Fruit fly (Drosophila melanogaster) whole organism, embryonic: ENCODE results near the gene CG31826.

Experiments
- Adf1 ChIP-seq: fragments of 200-800 bp; sonication (Bioruptor generic); IDR thresholded peaks from 2 replicates; pipeline ENCODE4 v1.3.6; 2022; ENCODE audit warnings: missing biosample characterization, missing genetic modification characterization
- Atf-2 ChIP-seq: fragments of 200-800 bp; sonication (Bioruptor generic); optimal IDR thresholded peaks from 2 replicates; lab custom pipeline; 2016; ENCODE audit warnings: missing biosample characterization, missing genetic modification characterization
- CG12155 ChIP-seq: fragments of 200-800 bp; sonication (Bioruptor generic); optimal IDR thresholded peaks from 3 replicates; lab custom pipeline; 2016; ENCODE audit warnings: missing biosample characterization, missing genetic modification characterization
- CG12769 ChIP-seq: fragments of 200-800 bp; sonication (Bioruptor generic); optimal IDR thresholded peaks from 2 replicates; lab custom pipeline; 2019; ENCODE audit warnings: missing biosample characterization, mild to moderate bottlenecking, missing genetic modification characterization, moderate library complexity
- CG13296 ChIP-seq: fragments of 200-800 bp; sonication (Bioruptor generic); optimal IDR thresholded peaks from 3 replicates; lab custom pipeline; 2018; ENCODE audit warnings: missing biosample characterization, mild to moderate bottlenecking, missing genetic modification characterization
- CG13775 ChIP-seq: fragments of 200-800 bp; sonication (Bioruptor generic); optimal IDR thresholded peaks from 3 replicates; lab custom pipeline; 2017; ENCODE audit warnings: missing biosample characterization, mild to moderate bottlenecking, missing genetic modification characterization
- CG14667 ChIP-seq: fragments of 200-800 bp; sonication (Bioruptor generic); IDR thresholded peaks from 2 replicates; pipeline ENCODE4 v1.3.6; 2022; ENCODE audit warnings: missing biosample characterization, missing genetic modification characterization
- CG15073 ChIP-seq: fragments of 200-800 bp; sonication (Bioruptor generic); optimal IDR thresholded peaks from 2 replicates; lab custom pipeline; 2016; ENCODE audit warnings: missing biosample characterization, missing genetic modification characterization
- CG15514 ChIP-seq: fragments of 200-800 bp; sonication (Bioruptor generic); optimal IDR thresholded peaks from 3 replicates; lab custom pipeline; 2017; ENCODE audit warnings: missing biosample characterization, missing genetic modification characterization, mild to moderate bottlenecking, moderate library complexity, missing genetic modification reagents
- CG1603 ChIP-seq: fragments of 200-800 bp; sonication (Bioruptor generic); optimal IDR thresholded peaks from 2 replicates; lab custom pipeline; 2019; ENCODE audit warnings: missing biosample characterization, mild to moderate bottlenecking, missing genetic modification characterization, moderate library complexity
- CG32772 ChIP-seq: fragments of 200-800 bp; sonication (Bioruptor generic); IDR thresholded peaks from 2 replicates; pipeline ENCODE4 v1.3.6; 2022; ENCODE audit warnings: missing biosample characterization, missing genetic modification characterization
- CG34224 ChIP-seq: fragments of 200-800 bp; sonication (Bioruptor generic); IDR thresholded peaks from 3 replicates; pipeline ENCODE4 v1.3.6; 2022; ENCODE audit warnings: missing biosample characterization, missing genetic modification characterization; ENCODE audit not compliant: partially characterized antibody
- CG5180 ChIP-seq: fragments of 200-800 bp; sonication (Bioruptor generic); optimal IDR thresholded peaks from 3 replicates; lab custom pipeline; 2017; ENCODE audit warnings: missing biosample characterization, missing genetic modification characterization, mild to moderate bottlenecking, moderate library complexity, missing genetic modification reagents
- CG7271 ChIP-seq: fragments of 200-800 bp; sonication (Bioruptor generic); optimal IDR thresholded peaks from 2 replicates; lab custom pipeline; 2018; ENCODE audit warnings: missing biosample characterization, mild to moderate bottlenecking, missing genetic modification characterization, moderate library complexity
- CG7987 ChIP-seq: fragments of 200-800 bp; sonication (Bioruptor generic); optimal IDR thresholded peaks from 2 replicates; lab custom pipeline; 2018; ENCODE audit warnings: missing biosample characterization, mild to moderate bottlenecking, missing genetic modification characterization, moderate library complexity
- CG8924 ChIP-seq: fragments of 200-800 bp; optimal IDR thresholded peaks from 3 replicates; lab custom pipeline; 2019; ENCODE audit warnings: missing biosample characterization, mild to moderate bottlenecking, missing genetic modification characterization, moderate library complexity
- CG9876 ChIP-seq: fragments of 200-800 bp; sonication (Bioruptor generic); optimal IDR thresholded peaks from 2 replicates; lab custom pipeline; 2016; ENCODE audit warnings: missing biosample characterization, missing genetic modification characterization
- CG9932 ChIP-seq: fragments of 200-800 bp; sonication (Bioruptor generic); IDR thresholded peaks from 2 replicates; pipeline ENCODE4 v1.3.6; 2022; ENCODE audit warnings: missing biosample characterization, missing genetic modification characterization
- Chrac-16 ChIP-seq: fragments of 200-800 bp; sonication (Bioruptor generic); optimal IDR thresholded peaks from 3 replicates; lab custom pipeline; 2016; ENCODE audit warnings: missing biosample characterization, missing genetic modification characterization
- D ChIP-seq, 2 experiments: fragments of 200-800 bp in 1 of 2; fragments of >200 bp in 1 of 2; sonication (Bioruptor generic) in 1 of 2; optimal IDR thresholded peaks; 2 replicates in 1 of 2; 3 replicates in 1 of 2; lab custom pipeline; 2017; ENCODE audit warnings: mild to moderate bottlenecking in 1 of 2, missing biosample characterization in 1 of 2, missing genetic modification characterization in 1 of 2, missing genetic modification reagents in 1 of 2
- Dip3 ChIP-seq: fragments of 200-800 bp; sonication (Bioruptor generic); optimal IDR thresholded peaks from 3 replicates; lab custom pipeline; 2016; ENCODE audit warnings: missing biosample characterization, missing genetic modification characterization
- Dref ChIP-seq: fragments of 200-800 bp; sonication (Bioruptor generic); IDR thresholded peaks from 2 replicates; pipeline ENCODE4 v1.3.6; 2022; ENCODE audit warnings: missing biosample characterization, missing genetic modification characterization
- Drgx ChIP-seq: fragments of 200-800 bp; sonication (Bioruptor generic); IDR thresholded peaks from 2 replicates; pipeline ENCODE4 v1.3.6; 2022; ENCODE audit warnings: missing biosample characterization, missing genetic modification characterization
- NfI ChIP-seq: fragments of 200-800 bp; sonication (Bioruptor generic); optimal IDR thresholded peaks from 3 replicates; lab custom pipeline; 2018; ENCODE audit warnings: missing biosample characterization, mild to moderate bottlenecking, missing genetic modification characterization, moderate library complexity
- Optix ChIP-seq: fragments of 200-800 bp; sonication (Bioruptor generic); IDR thresholded peaks from 3 replicates; pipeline ENCODE4 v1.3.6; 2022; ENCODE audit warnings: missing biosample characterization, missing genetic modification characterization
- Scr ChIP-seq: fragments of 200-800 bp; sonication (Bioruptor generic); IDR thresholded peaks from 2 replicates; pipeline ENCODE4 v1.3.6; 2022; ENCODE audit warnings: missing biosample characterization, missing genetic modification characterization; ENCODE audit not compliant: partially characterized antibody
- Spps ChIP-seq: fragments of 200-800 bp; sonication (Bioruptor generic); optimal IDR thresholded peaks from 2 replicates; lab custom pipeline; 2018; ENCODE audit warnings: missing biosample characterization, mild to moderate bottlenecking, missing genetic modification characterization
- chif ChIP-seq, 2 experiments: fragments of 200-800 bp; sonication (Bioruptor generic); optimal IDR thresholded peaks; 3 replicates each; lab custom pipeline; 2016; ENCODE audit warnings: missing biosample characterization in 2 of 2, missing genetic modification characterization in 2 of 2
- chm ChIP-seq: fragments of 200-800 bp; sonication (Bioruptor generic); IDR thresholded peaks from 2 replicates; pipeline ENCODE4 v1.3.6; 2022; ENCODE audit warnings: missing biosample characterization, missing genetic modification characterization
- corto ChIP-seq: fragments of 200-800 bp; sonication (Bioruptor generic); optimal IDR thresholded peaks from 2 replicates; lab custom pipeline; 2016; ENCODE audit warnings: missing biosample characterization, mild to moderate bottlenecking, missing genetic modification characterization, moderate library complexity
- dysf ChIP-seq: fragments of 200-800 bp; sonication (Bioruptor generic); IDR thresholded peaks from 3 replicates; pipeline ENCODE4 v1.3.6; 2022; ENCODE audit warnings: missing biosample characterization, missing genetic modification characterization
- ewg ChIP-seq: fragments of 200-800 bp; sonication (Bioruptor generic); optimal IDR thresholded peaks from 3 replicates; lab custom pipeline; 2017; ENCODE audit warnings: mild to moderate bottlenecking, missing biosample characterization, missing genetic modification reagents, missing genetic modification characterization
- gem ChIP-seq: fragments of 200-800 bp; sonication (Bioruptor generic); optimal IDR thresholded peaks from 2 replicates; lab custom pipeline; 2019; ENCODE audit warnings: missing biosample characterization, mild to moderate bottlenecking, missing genetic modification characterization, moderate library complexity
- grau ChIP-seq: fragments of 200-800 bp; optimal IDR thresholded peaks from 3 replicates; lab custom pipeline; 2019; ENCODE audit warnings: missing biosample characterization, mild to moderate bottlenecking, missing genetic modification characterization, moderate library complexity
- hkb ChIP-seq, 2 experiments: fragments of 200-800 bp in 1 of 2; fragments of >200 bp in 1 of 2; sonication (Bioruptor generic) in 1 of 2; IDR thresholded peaks in 1 of 2; optimal IDR thresholded peaks in 1 of 2; 2 replicates each; pipeline versions ENCODE4 v1.3.6 to Lab custom; 2017 to 2022; ENCODE audit warnings: missing biosample characterization in 1 of 2, missing genetic modification characterization in 1 of 2
- inv ChIP-seq: fragments of 200-800 bp; sonication (Bioruptor generic); IDR thresholded peaks from 2 replicates; pipeline ENCODE4 v1.3.6; 2022; ENCODE audit warnings: missing biosample characterization, missing genetic modification characterization; ENCODE audit not compliant: partially characterized antibody
- kni ChIP-seq: fragments of 200-800 bp; sonication (Bioruptor generic); optimal IDR thresholded peaks from 3 replicates; lab custom pipeline; 2017; ENCODE audit warnings: mild to moderate bottlenecking, missing biosample characterization, missing genetic modification reagents, missing genetic modification characterization
- mirr ChIP-seq: fragments of 200-800 bp; sonication (Bioruptor generic); optimal IDR thresholded peaks from 3 replicates; lab custom pipeline; 2018; ENCODE audit warnings: missing biosample characterization, mild to moderate bottlenecking, missing genetic modification characterization
- pros ChIP-seq: fragments of 200-800 bp; sonication (Bioruptor generic); optimal IDR thresholded peaks from 3 replicates; lab custom pipeline; 2019; ENCODE audit warnings: missing biosample characterization, mild to moderate bottlenecking, missing genetic modification characterization, moderate library complexity
- rib ChIP-seq: fragments of 200-800 bp; sonication (Bioruptor generic); IDR thresholded peaks from 2 replicates; pipeline ENCODE4 v1.3.6; 2022; ENCODE audit warnings: missing biosample characterization, missing genetic modification characterization
- run ChIP-seq: fragments of 200-800 bp; sonication (Bioruptor generic); optimal IDR thresholded peaks from 3 replicates; lab custom pipeline; 2018; ENCODE audit warnings: missing biosample characterization, mild to moderate bottlenecking, missing genetic modification characterization
- sens-2 ChIP-seq: fragments of 200-800 bp; sonication (Bioruptor generic); IDR thresholded peaks from 2 replicates; pipeline ENCODE4 v1.3.6; 2022; ENCODE audit warnings: missing biosample characterization, missing genetic modification characterization
- shn ChIP-seq: fragments of 200-800 bp; sonication (Bioruptor generic); optimal IDR thresholded peaks from 3 replicates; lab custom pipeline; 2016; ENCODE audit warnings: missing biosample characterization, missing genetic modification characterization
- slbo ChIP-seq: fragments of 200-800 bp; sonication (Bioruptor generic); IDR thresholded peaks from 2 replicates; pipeline ENCODE4 v1.3.6; 2022; ENCODE audit warnings: missing biosample characterization, missing genetic modification characterization
- tll ChIP-seq, 2 experiments: fragments of 200-800 bp in 1 of 2; fragments of >200 bp in 1 of 2; sonication (Bioruptor generic) in 1 of 2; optimal IDR thresholded peaks; 2 replicates each; lab custom pipeline; 2017 to 2019; ENCODE audit warnings: missing biosample characterization in 2 of 2, missing genetic modification characterization in 2 of 2, mild to moderate bottlenecking in 1 of 2, moderate library complexity in 1 of 2
- trem ChIP-seq: fragments of 200-800 bp; optimal IDR thresholded peaks from 3 replicates; lab custom pipeline; 2019; ENCODE audit warnings: missing biosample characterization, mild to moderate bottlenecking, missing genetic modification characterization, moderate library complexity
- twi ChIP-seq: fragments of 200-800 bp; optimal IDR thresholded peaks from 2 replicates; lab custom pipeline; 2019; ENCODE audit warnings: missing biosample characterization, mild to moderate bottlenecking, missing genetic modification characterization, moderate library complexity
- tx ChIP-seq: fragments of 200-800 bp; sonication (Bioruptor generic); optimal IDR thresholded peaks from 2 replicates; lab custom pipeline; 2016; ENCODE audit warnings: missing biosample characterization, missing genetic modification characterization
- wdn ChIP-seq: fragments of 200-800 bp; sonication (Bioruptor generic); IDR thresholded peaks from 2 replicates; pipeline ENCODE4 v1.3.6; 2022; ENCODE audit warnings: missing biosample characterization, missing genetic modification characterization
- wor ChIP-seq: fragments of 200-800 bp; sonication (Bioruptor generic); IDR thresholded peaks from 2 replicates; pipeline ENCODE4 v1.3.6; 2022; ENCODE audit warnings: missing biosample characterization, missing genetic modification characterization
- yki ChIP-seq: fragments of >200 bp; optimal IDR thresholded peaks from 3 replicates; lab custom pipeline; 2018
- zen ChIP-seq: fragments of 200-800 bp; sonication (Bioruptor generic); optimal IDR thresholded peaks from 3 replicates; lab custom pipeline; 2018; ENCODE audit warnings: missing biosample characterization, mild to moderate bottlenecking, missing genetic modification characterization, moderate library complexity

Gene CG31826

dm6 chr2L:15735918-15736317, 37.0 kb downstream of the CG31826 start:
- no peak for TF ChIP-seq Atf-2 (GFP tag; lab: Kevin White, UChicago)
- no peak for TF ChIP-seq CG7987
- TF ChIP-seq gem: no peak
- no peak for TF ChIP-seq CG13775 (GFP tag; lab: Kevin White, UChicago)
- no peak for TF ChIP-seq sens-2
- TF ChIP-seq CG12769 (tag; lab: Kevin White, UChicago): no peak
- TF ChIP-seq CG15514 (GFP tag; lab: Kevin White, UChicago): peak; percentile 31
- no peak for TF ChIP-seq CG9932 (GFP tag; lab: Robert Waterston, UW)
- no peak for TF ChIP-seq wdn (GFP tag; lab: Robert Waterston, UW)
- TF ChIP-seq CG14667: no peak
- TF ChIP-seq shn (GFP tag; lab: Kevin White, UChicago): no peak
- no peak for TF ChIP-seq CG1603 (tag; lab: Kevin White, UChicago)
- TF ChIP-seq Chrac-16 (GFP tag; lab: Kevin White, UChicago): no peak
- TF ChIP-seq CG5180 (GFP tag; lab: Kevin White, UChicago): no peak
- TF ChIP-seq CG13296 (GFP tag; lab: Kevin White, UChicago): no peak
- no peak for TF ChIP-seq CG9876 (GFP tag; lab: Kevin White, UChicago)
- no peak for TF ChIP-seq hkb (optimal IDR thresholded peaks at IDR 0.05; lab: Kevin White, UChicago)
- no peak for TF ChIP-seq hkb (GFP tag; IDR thresholded peaks at IDR 0.05; lab: Robert Waterston, UW)
- TF ChIP-seq pros (GFP tag; lab: Kevin White, UChicago): peak; percentile 89
- TF ChIP-seq inv (GFP tag; lab: Robert Waterston, UW): no peak
- TF ChIP-seq Spps (tag; lab: Kevin White, UChicago): no peak
- TF ChIP-seq kni (GFP tag; lab: Kevin White, UChicago): peak; percentile 47
- TF ChIP-seq CG7271: no peak
- TF ChIP-seq Dref (GFP tag; lab: Robert Waterston, UW): 0 out of 2 replicates have a peak, but pooled peaks have one; percentile 22
- TF ChIP-seq tll (GFP tag; optimal IDR thresholded peaks at IDR 0.05; lab: Kevin White, UChicago): peak in 1 of 2 experiments; percentile 10
- peak; percentile 52 for TF ChIP-seq ewg (GFP tag; lab: Kevin White, UChicago)
- TF ChIP-seq chif (GFP tag; optimal IDR thresholded peaks at IDR 0.05; lab: Kevin White, UChicago): no peak
- TF ChIP-seq trem (tag; lab: Kevin White, UChicago): no peak
- TF ChIP-seq rib (GFP tag; lab: Robert Waterston, UW): no peak
- TF ChIP-seq mirr (GFP tag; lab: Kevin White, UChicago): no peak
- peak; percentile 88 for TF ChIP-seq twi (tag; lab: Kevin White, UChicago)
- TF ChIP-seq Adf1: no peak
- no peak for TF ChIP-seq CG12155 (GFP tag; lab: Kevin White, UChicago)
- no peak for TF ChIP-seq Dip3 (GFP tag; lab: Kevin White, UChicago)
- TF ChIP-seq CG32772 (GFP tag; lab: Robert Waterston, UW): no peak
- TF ChIP-seq grau (tag; lab: Kevin White, UChicago): no peak
- TF ChIP-seq CG15073 (GFP tag; lab: Kevin White, UChicago): no peak
- TF ChIP-seq corto: no peak

dm6 chr2L:15731687-15732086, 41.2 kb downstream of the CG31826 start:
- no peak for TF ChIP-seq dysf (GFP tag; lab: Robert Waterston, UW)
- no peak for TF ChIP-seq NfI (GFP tag; lab: Kevin White, UChicago)
- TF ChIP-seq Optix (GFP tag; lab: Robert Waterston, UW): no peak
- no peak for TF ChIP-seq CG34224
- no peak for TF ChIP-seq chm (GFP tag; lab: Robert Waterston, UW)
- TF ChIP-seq yki (lab: Kevin White, UChicago): no peak
- no peak for TF ChIP-seq wor (GFP tag; lab: Robert Waterston, UW)
- TF ChIP-seq run (tag; lab: Kevin White, UChicago): no peak
- no peak for TF ChIP-seq Drgx (GFP tag; lab: Robert Waterston, UW)
- TF ChIP-seq D (optimal IDR thresholded peaks at IDR 0.05; lab: Kevin White, UChicago): peak; percentile 47
- TF ChIP-seq D (GFP tag; optimal IDR thresholded peaks at IDR 0.05; lab: Kevin White, UChicago): no peak
- no peak for TF ChIP-seq zen
- TF ChIP-seq CG8924 (tag; lab: Kevin White, UChicago): peak; percentile 41
- TF ChIP-seq slbo (GFP tag; lab: Robert Waterston, UW): no peak
- TF ChIP-seq Scr (GFP tag; lab: Robert Waterston, UW): no peak
- TF ChIP-seq tx: no peak
